Worm (Caenorhabditis elegans) whole organism, young adult: Measurements from ENCODE around the gene T06E6.15.

Experiments used
- C06A6.2 ChIP-seq: fragments of 200-800 bp; sonication (Bioruptor generic); conservative IDR thresholded peaks from 2 replicates; pipeline ENCODE4 v1.3.6; 2022; ENCODE audit warnings: missing genetic modification characterization, missing compliant biosample characterization
- F22D6.2 ChIP-seq: sonication (generic microtip); optimal IDR thresholded peaks from 2 replicates; lab custom pipeline; 2016; ENCODE audit warnings: mild to moderate bottlenecking, missing genetic modification characterization, missing compliant biosample characterization
- egrh-3 ChIP-seq: fragments of 200-800 bp; sonication (Bioruptor generic); IDR thresholded peaks from 2 replicates; pipeline ENCODE4 v1.3.6; 2022; ENCODE audit warnings: missing genetic modification reagents, missing genetic modification characterization, missing compliant biosample characterization
- nfyb-1 ChIP-seq: fragments of 200-800 bp; sonication (Bioruptor generic); IDR thresholded peaks from 2 replicates; pipeline ENCODE4 v1.3.6; 2022; ENCODE audit warnings: missing genetic modification reagents, missing genetic modification characterization, missing compliant biosample characterization
- snpc-4 ChIP-seq, 5 experiments: fragments of 150-350 bp in 1 of 5; sonication (generic microtip) in 4 of 5; optimal IDR thresholded peaks; 2 replicates each; lab custom pipeline; 2014 to 2018; ENCODE audit warnings: missing genetic modification characterization in 5 of 5, missing biosample characterization in 3 of 5, antibody characterized with exemption in 2 of 5, mild to moderate bottlenecking in 2 of 5, missing compliant biosample characterization in 2 of 5, missing genotype in 2 of 5, moderate library complexity in 2 of 5, missing genetic modification reagents in 1 of 5
- xnd-1 ChIP-seq: sonication (generic microtip); optimal IDR thresholded peaks from 2 replicates; lab custom pipeline; 2016; ENCODE audit warnings: missing genotype, missing genetic modification reagents, missing genetic modification characterization, missing compliant biosample characterization
- ztf-6 ChIP-seq: fragments of 200-800 bp; sonication (Bioruptor generic); IDR thresholded peaks from 2 replicates; pipeline ENCODE4 v1.3.6; 2022; ENCODE audit warnings: missing genetic modification reagents, missing genetic modification characterization, missing compliant biosample characterization

DNA sequence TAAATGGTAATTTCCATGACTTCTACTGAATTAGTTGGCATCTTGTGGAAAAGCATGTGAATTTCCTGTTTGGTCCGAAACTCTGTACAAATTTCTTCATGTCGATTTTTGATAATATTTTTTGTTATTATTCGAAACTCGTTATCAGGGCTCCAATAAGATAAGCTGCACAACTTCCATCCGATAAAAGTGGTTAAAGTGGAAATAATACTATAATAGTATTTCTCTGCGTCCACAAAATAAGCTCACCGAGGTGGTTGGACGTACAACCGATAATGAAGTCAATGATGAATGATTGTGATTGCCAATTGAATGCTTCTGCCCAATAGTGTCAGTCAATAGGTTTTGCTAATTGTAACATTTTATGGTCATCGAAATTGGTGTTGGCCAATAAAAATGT lies 48.8 kb upstream of the T06E6.15 start, which contains the start of gene T26H5.4:
- TF ChIP-seq egrh-3 (no peak), C06A6.2 (no peak), snpc-4 (GFP tag; optimal IDR thresholded peaks at IDR 0.05; lab: Kevin White, UChicago) (no peak), snpc-4 (tag; optimal IDR thresholded peaks at IDR 0.05; lab: Kevin White, UChicago) (no peak), xnd-1 (tag; lab: Kevin White, UChicago) (no peak), ztf-6 (no peak), nfyb-1 (GFP tag; lab: Robert Waterston, UW) (no peak), F22D6.2 (tag; lab: Kevin White, UChicago) (no peak)
